Fruit fly (Drosophila melanogaster): Measurements from ENCODE around the gene CG8010.

CG8010 gene

dm6 chrX:19276489-19277117 lies 7.9 kb upstream of the CG8010 start, which contains the start of the genes CG32537 and CG32536 (continued):
- TF ChIP-seq ara (GFP tag; IDR thresholded peaks at IDR 0.05): 0 out of 2 replicates have a peak, but pooled peaks have one; percentile 22

dm6 chrX:19265802-19266479 lies 2.8 kb downstream of the CG8010 start:
- TF ChIP-seq Mrtf (GFP tag; IDR thresholded peaks at IDR 0.05) (no peak), cg (GFP tag; optimal IDR thresholded peaks at IDR 0.05) (peak; percentile 12), gcm (GFP tag; optimal IDR thresholded peaks at IDR 0.05) (peak; percentile 60), Ravus (GFP tag; IDR thresholded peaks at IDR 0.05) (no peak), Usf (GFP tag; optimal IDR thresholded peaks at IDR 0.05) (no peak), CG3407 (GFP tag; optimal IDR thresholded peaks at IDR 0.05) (no peak), CG18011 (GFP tag; optimal IDR thresholded peaks at IDR 0.05) (peak; percentile 94), CG1832 (GFP tag; optimal IDR thresholded peaks at IDR 0.05) (peak; percentile 6), CG6765 (GFP tag; optimal IDR thresholded peaks at IDR 0.05) (no peak), CG7357 (GFP tag; IDR thresholded peaks at IDR 0.05) (no peak), Ets65A (GFP tag) (peak; percentile 59), crol (GFP tag; IDR thresholded peaks at IDR 0.05) (peak; percentile 61), lab (GFP tag; optimal IDR thresholded peaks at IDR 0.05) (peak; percentile 91)

- TF ChIP-seq CG1832 (GFP tag; optimal IDR thresholded peaks at IDR 0.05) (peak; percentile 66), Trl (optimal IDR thresholded peaks at IDR 0.05) (peak in 1 of 2 experiments; percentile 43), Trl (GFP tag; optimal IDR thresholded peaks at IDR 0.05) (no peak), ken (GFP tag; IDR thresholded peaks at IDR 0.05) (no peak), CG8388 (GFP tag; optimal IDR thresholded peaks at IDR 0.05) (no peak), Med (GFP tag) (peak; percentile 23), mirr (GFP tag; optimal IDR thresholded peaks at IDR 0.05) (no peak), bab2 (GFP tag; optimal IDR thresholded peaks at IDR 0.05) (no peak), CG14441 (GFP tag; IDR thresholded peaks at IDR 0.05) (no peak), maf-S (GFP tag; optimal IDR thresholded peaks at IDR 0.05) (no peak), Optix (GFP tag; IDR thresholded peaks at IDR 0.05) (no peak), al (GFP tag; IDR thresholded peaks at IDR 0.05) (no peak), CG15479 (GFP tag; optimal IDR thresholded peaks at IDR 0.05) (no peak), cg (GFP tag; optimal IDR thresholded peaks at IDR 0.05) (peak; percentile 91)
Measured at dm6 chrX:19264396-19264795, 4.3 kb downstream of the CG8010 start.

- no peak for TF ChIP-seq pum (GFP tag; optimal IDR thresholded peaks at IDR 0.05)
- TF ChIP-seq CG32532 (GFP tag; IDR thresholded peaks at IDR 0.05): peak; percentile 11; the same call in 1 of the 2 replicates
- peak; percentile 45 for TF ChIP-seq dmrt99B (tag; optimal IDR thresholded peaks at IDR 0.05)
- TF ChIP-seq wor (GFP tag; IDR thresholded peaks at IDR 0.05): no peak
- no peak for TF ChIP-seq CG5180 (GFP tag; optimal IDR thresholded peaks at IDR 0.05)
- no peak for TF ChIP-seq sna (GFP tag; IDR thresholded peaks at IDR 0.05; ENCODE audit: partially characterized antibody)
- TF ChIP-seq CG12104 (GFP tag; optimal IDR thresholded peaks at IDR 0.05): no peak
- no peak for TF ChIP-seq br (optimal IDR thresholded peaks at IDR 0.05)
- TF ChIP-seq CG15269 (tag; optimal IDR thresholded peaks at IDR 0.05): peak; percentile 35
- peak; percentile 13 for TF ChIP-seq Fer3 (tag; optimal IDR thresholded peaks at IDR 0.05)
- no peak for TF ChIP-seq CG12219 (GFP tag; optimal IDR thresholded peaks at IDR 0.05)
- no peak for TF ChIP-seq Stat92E (GFP tag; optimal IDR thresholded peaks at IDR 0.05)
- TF ChIP-seq ci (GFP tag; IDR thresholded peaks at IDR 0.05): no peak
- peak; percentile 20 for TF ChIP-seq CG14710 (tag; optimal IDR thresholded peaks at IDR 0.05)
- TF ChIP-seq CG7839 (tag; optimal IDR thresholded peaks at IDR 0.05): no peak
- peak; percentile 49 for TF ChIP-seq CG17359 (tag; optimal IDR thresholded peaks at IDR 0.05)
- TF ChIP-seq kah (GFP tag; optimal IDR thresholded peaks at IDR 0.05): no peak
- TF ChIP-seq CG12391 (tag; optimal IDR thresholded peaks at IDR 0.05): peak; percentile 32
- TF ChIP-seq lov (optimal IDR thresholded peaks at IDR 0.05): no peak
- TF ChIP-seq lov (GFP tag; IDR thresholded peaks at IDR 0.05): no peak
Measured at dm6 chrX:19262553-19262952, 6.1 kb downstream of the CG8010 start.
